Fruit fly (Drosophila melanogaster) whole organism, prepupa: ENCODE measurements around the gene CG8119.

Experiments
- Blimp-1 ChIP-seq: fragments of 200-800 bp; sonication (Bioruptor generic); optimal IDR thresholded peaks from 3 replicates; lab custom pipeline; 2017; ENCODE audit warnings: missing biosample characterization, missing genetic modification characterization, mild to moderate bottlenecking, moderate library complexity, missing genetic modification reagents
- CG10631 ChIP-seq: fragments of 200-800 bp; sonication (Bioruptor generic); optimal IDR thresholded peaks from 2 replicates; lab custom pipeline; 2016; ENCODE audit warnings: missing biosample characterization, missing genetic modification characterization
- CG10669 ChIP-seq: fragments of 200-800 bp; sonication (Bioruptor generic); optimal IDR thresholded peaks from 3 replicates; lab custom pipeline; 2018; ENCODE audit warnings: missing biosample characterization, mild to moderate bottlenecking, missing genetic modification characterization, moderate library complexity
- CG11294 ChIP-seq: fragments of 200-800 bp; sonication (Bioruptor generic); IDR thresholded peaks from 2 replicates; pipeline ENCODE4 v1.3.6; 2022; ENCODE audit warnings: missing biosample characterization, missing genetic modification characterization
- CG11762 ChIP-seq: fragments of 200-800 bp; sonication (Bioruptor generic); optimal IDR thresholded peaks from 3 replicates; lab custom pipeline; 2016; ENCODE audit warnings: missing biosample characterization, missing genetic modification characterization; ENCODE audit not compliant: insufficient read depth
- CG11902 ChIP-seq: fragments of 200-800 bp; sonication (Bioruptor generic); optimal IDR thresholded peaks from 3 replicates; lab custom pipeline; 2016; ENCODE audit warnings: missing biosample characterization, missing genetic modification characterization
- CG15336 ChIP-seq: fragments of 200-800 bp; sonication (Bioruptor generic); IDR thresholded peaks from 2 replicates; pipeline ENCODE4 v1.3.6; 2022; ENCODE audit warnings: missing biosample characterization, missing genetic modification characterization
- CG1621 ChIP-seq: fragments of 200-800 bp; sonication (Bioruptor generic); optimal IDR thresholded peaks from 3 replicates; lab custom pipeline; 2018; ENCODE audit warnings: missing biosample characterization, mild to moderate bottlenecking, missing genetic modification characterization
- CG16779 ChIP-seq: fragments of 200-800 bp; sonication (Bioruptor generic); optimal IDR thresholded peaks from 3 replicates; lab custom pipeline; 2017; ENCODE audit warnings: missing biosample characterization, mild to moderate bottlenecking, missing genetic modification characterization
- CG3032 ChIP-seq: fragments of 200-800 bp; optimal IDR thresholded peaks from 2 replicates; lab custom pipeline; 2019; ENCODE audit warnings: missing biosample characterization, mild to moderate bottlenecking, missing genetic modification characterization, moderate library complexity
- CG31627 ChIP-seq: fragments of 200-800 bp; sonication (Bioruptor generic); optimal IDR thresholded peaks from 3 replicates; lab custom pipeline; 2016; ENCODE audit warnings: missing biosample characterization, missing genetic modification characterization
- CG32006 ChIP-seq: fragments of 200-800 bp; sonication (Bioruptor generic); optimal IDR thresholded peaks from 3 replicates; lab custom pipeline; 2017; ENCODE audit warnings: missing biosample characterization, mild to moderate bottlenecking, missing genetic modification characterization
- CG34406 ChIP-seq: fragments of 200-800 bp; sonication (Bioruptor generic); optimal IDR thresholded peaks from 3 replicates; lab custom pipeline; 2016; ENCODE audit warnings: missing biosample characterization, missing genetic modification characterization
- CG3919 ChIP-seq: fragments of 200-800 bp; sonication (Bioruptor generic); optimal IDR thresholded peaks from 3 replicates; lab custom pipeline; 2016; ENCODE audit warnings: missing biosample characterization, missing genetic modification characterization
- CG4318 ChIP-seq: fragments of 200-800 bp; sonication (Bioruptor generic); optimal IDR thresholded peaks from 3 replicates; lab custom pipeline; 2017; ENCODE audit warnings: missing biosample characterization, mild to moderate bottlenecking, missing genetic modification characterization
- CG6163 ChIP-seq: fragments of 200-800 bp; sonication (Bioruptor generic); IDR thresholded peaks from 3 replicates; pipeline ENCODE4 v1.3.6; 2022; ENCODE audit warnings: missing biosample characterization, missing genetic modification characterization
- CG6276 ChIP-seq: fragments of 200-800 bp; sonication (Bioruptor generic); optimal IDR thresholded peaks from 2 replicates; lab custom pipeline; 2017; ENCODE audit warnings: missing biosample characterization, mild to moderate bottlenecking, missing genetic modification characterization
- CG6808 ChIP-seq: fragments of 200-800 bp; sonication (Bioruptor generic); optimal IDR thresholded peaks from 3 replicates; lab custom pipeline; 2017; ENCODE audit warnings: missing biosample characterization, missing genetic modification characterization, mild to moderate bottlenecking, moderate library complexity, missing genetic modification reagents
- CG6854 ChIP-seq: fragments of 200-800 bp; sonication (Bioruptor generic); optimal IDR thresholded peaks from 2 replicates; lab custom pipeline; 2017; ENCODE audit warnings: missing biosample characterization, mild to moderate bottlenecking, missing genetic modification characterization
- CG7368 ChIP-seq: fragments of 200-800 bp; sonication (Bioruptor generic); optimal IDR thresholded peaks from 3 replicates; lab custom pipeline; 2016; ENCODE audit warnings: missing biosample characterization, missing genetic modification characterization
- CG8119 ChIP-seq: fragments of 200-800 bp; sonication (Bioruptor generic); IDR thresholded peaks from 3 replicates; pipeline ENCODE4 v1.3.6; 2022; ENCODE audit warnings: missing biosample characterization, missing genetic modification characterization
- CG8319 ChIP-seq: fragments of 200-800 bp; sonication (Bioruptor generic); optimal IDR thresholded peaks from 3 replicates; lab custom pipeline; 2016; ENCODE audit warnings: missing biosample characterization, missing genetic modification characterization
- CG8632 ChIP-seq: fragments of 200-800 bp; sonication (Bioruptor generic); optimal IDR thresholded peaks from 3 replicates; lab custom pipeline; 2016; ENCODE audit warnings: missing biosample characterization, missing genetic modification characterization
- CG9139 ChIP-seq: fragments of 200-800 bp; sonication (Bioruptor generic); optimal IDR thresholded peaks from 3 replicates; lab custom pipeline; 2017; ENCODE audit warnings: missing biosample characterization, mild to moderate bottlenecking, missing genetic modification characterization
- Eip93F ChIP-seq: fragments of 200-800 bp; sonication (Bioruptor generic); optimal IDR thresholded peaks from 2 replicates; lab custom pipeline; 2016; ENCODE audit warnings: missing biosample characterization, mild to moderate bottlenecking, missing genetic modification characterization
- Ets21C ChIP-seq: fragments of 200-800 bp; sonication (Bioruptor generic); optimal IDR thresholded peaks from 3 replicates; lab custom pipeline; 2016; ENCODE audit warnings: missing biosample characterization, missing genetic modification characterization
- Ets96B ChIP-seq: fragments of 200-800 bp; optimal IDR thresholded peaks from 2 replicates; lab custom pipeline; 2019; ENCODE audit warnings: missing biosample characterization, mild to moderate bottlenecking, missing genetic modification characterization, moderate library complexity
- Hr38 ChIP-seq: sonication (Bioruptor generic); optimal IDR thresholded peaks from 2 replicates; lab custom pipeline; 2016; ENCODE audit warnings: missing biosample characterization, missing genetic modification characterization
- Hr39 ChIP-seq: fragments of 200-800 bp; sonication (Bioruptor generic); optimal IDR thresholded peaks from 2 replicates; lab custom pipeline; 2016; ENCODE audit warnings: missing biosample characterization, missing genetic modification characterization
- Hr4 ChIP-seq: fragments of 200-800 bp; sonication (Bioruptor generic); optimal IDR thresholded peaks from 3 replicates; lab custom pipeline; 2016; ENCODE audit warnings: missing biosample characterization, missing genetic modification characterization
- Lpt ChIP-seq: fragments of 200-800 bp; sonication (Bioruptor generic); optimal IDR thresholded peaks from 3 replicates; lab custom pipeline; 2016; ENCODE audit warnings: missing biosample characterization, missing genetic modification characterization
- Met ChIP-seq: fragments of 200-800 bp; sonication (Bioruptor generic); optimal IDR thresholded peaks from 3 replicates; lab custom pipeline; 2016; ENCODE audit warnings: missing biosample characterization, missing genetic modification characterization
- OdsH ChIP-seq: fragments of 200-800 bp; sonication (Bioruptor generic); optimal IDR thresholded peaks from 3 replicates; lab custom pipeline; 2016; ENCODE audit warnings: missing biosample characterization, missing genetic modification characterization
- Smox ChIP-seq: fragments of 200-800 bp; sonication (Bioruptor generic); optimal IDR thresholded peaks from 3 replicates; lab custom pipeline; 2016; ENCODE audit warnings: missing biosample characterization, missing genetic modification characterization
- Sox102F ChIP-seq: fragments of 200-800 bp; sonication (Bioruptor generic); optimal IDR thresholded peaks from 2 replicates; lab custom pipeline; 2016; ENCODE audit warnings: missing biosample characterization, mild to moderate bottlenecking, missing genetic modification characterization
- Sox14 ChIP-seq: fragments of 200-800 bp; sonication (Bioruptor generic); optimal IDR thresholded peaks from 3 replicates; lab custom pipeline; 2016; ENCODE audit warnings: missing biosample characterization, missing genetic modification characterization
- Sox15 ChIP-seq: fragments of 200-800 bp; sonication (Bioruptor generic); optimal IDR thresholded peaks from 3 replicates; lab custom pipeline; 2016; ENCODE audit warnings: missing biosample characterization, missing genetic modification characterization
- achi ChIP-seq: fragments of 200-800 bp; sonication (Bioruptor generic); optimal IDR thresholded peaks from 3 replicates; lab custom pipeline; 2016; ENCODE audit warnings: missing biosample characterization, missing genetic modification characterization
- acj6 ChIP-seq: fragments of 200-800 bp; sonication (Bioruptor generic); optimal IDR thresholded peaks from 3 replicates; lab custom pipeline; 2016; ENCODE audit warnings: missing biosample characterization, missing genetic modification characterization
- cyc ChIP-seq: fragments of 200-800 bp; sonication (Bioruptor generic); optimal IDR thresholded peaks from 3 replicates; lab custom pipeline; 2016; ENCODE audit warnings: missing biosample characterization, missing genetic modification characterization
- dac ChIP-seq: fragments of 200-800 bp; sonication (Bioruptor generic); optimal IDR thresholded peaks from 2 replicates; lab custom pipeline; 2017; ENCODE audit warnings: missing biosample characterization, mild to moderate bottlenecking, missing genetic modification characterization
- dsx ChIP-seq: fragments of 200-800 bp; optimal IDR thresholded peaks from 3 replicates; lab custom pipeline; 2019; ENCODE audit warnings: missing biosample characterization, mild to moderate bottlenecking, missing genetic modification characterization, moderate library complexity; ENCODE audit not compliant: poor library complexity, severe bottlenecking
- eg ChIP-seq: fragments of 200-800 bp; sonication (Bioruptor generic); IDR thresholded peaks from 3 replicates; pipeline ENCODE4 v1.3.6; 2022; ENCODE audit warnings: missing biosample characterization, missing genetic modification characterization
- esn ChIP-seq: fragments of 200-800 bp; sonication (Bioruptor generic); optimal IDR thresholded peaks from 2 replicates; lab custom pipeline; 2016; ENCODE audit warnings: missing biosample characterization, mild to moderate bottlenecking, missing genetic modification characterization, moderate library complexity
- fd59A ChIP-seq: fragments of 200-800 bp; sonication (Bioruptor generic); optimal IDR thresholded peaks from 2 replicates; lab custom pipeline; 2017; ENCODE audit warnings: missing biosample characterization, mild to moderate bottlenecking, missing genetic modification characterization, missing genetic modification reagents
- fd85E ChIP-seq: fragments of 200-800 bp; sonication (Bioruptor generic); optimal IDR thresholded peaks from 3 replicates; lab custom pipeline; 2016; ENCODE audit warnings: missing biosample characterization, missing genetic modification characterization
- lz ChIP-seq: fragments of 200-800 bp; sonication (Bioruptor generic); optimal IDR thresholded peaks from 3 replicates; lab custom pipeline; 2016; ENCODE audit warnings: missing biosample characterization, missing genetic modification characterization
- net ChIP-seq: fragments of 200-800 bp; sonication (Bioruptor generic); optimal IDR thresholded peaks from 3 replicates; lab custom pipeline; 2016; ENCODE audit warnings: missing biosample characterization, missing genetic modification characterization
- pdm3 ChIP-seq: fragments of 200-800 bp; sonication (Bioruptor generic); optimal IDR thresholded peaks from 3 replicates; lab custom pipeline; 2016; ENCODE audit warnings: missing biosample characterization, missing genetic modification characterization
- ss ChIP-seq, 2 experiments: fragments of 200-800 bp; sonication (Bioruptor generic); optimal IDR thresholded peaks; 2 replicates in 1 of 2; 3 replicates in 1 of 2; lab custom pipeline; 2017 to 2018; ENCODE audit warnings: mild to moderate bottlenecking in 2 of 2, missing biosample characterization in 2 of 2, missing genetic modification characterization in 2 of 2, moderate library complexity in 1 of 2
- svp ChIP-seq: fragments of 200-800 bp; sonication (Bioruptor generic); peaks from one replicate; lab custom pipeline; 2016; ENCODE audit warnings: missing biosample characterization, missing genetic modification characterization
- topi ChIP-seq: fragments of 200-800 bp; sonication (Bioruptor generic); optimal IDR thresholded peaks from 3 replicates; lab custom pipeline; 2016; ENCODE audit warnings: missing biosample characterization, missing genetic modification characterization

The CG8119 gene

DNA sequence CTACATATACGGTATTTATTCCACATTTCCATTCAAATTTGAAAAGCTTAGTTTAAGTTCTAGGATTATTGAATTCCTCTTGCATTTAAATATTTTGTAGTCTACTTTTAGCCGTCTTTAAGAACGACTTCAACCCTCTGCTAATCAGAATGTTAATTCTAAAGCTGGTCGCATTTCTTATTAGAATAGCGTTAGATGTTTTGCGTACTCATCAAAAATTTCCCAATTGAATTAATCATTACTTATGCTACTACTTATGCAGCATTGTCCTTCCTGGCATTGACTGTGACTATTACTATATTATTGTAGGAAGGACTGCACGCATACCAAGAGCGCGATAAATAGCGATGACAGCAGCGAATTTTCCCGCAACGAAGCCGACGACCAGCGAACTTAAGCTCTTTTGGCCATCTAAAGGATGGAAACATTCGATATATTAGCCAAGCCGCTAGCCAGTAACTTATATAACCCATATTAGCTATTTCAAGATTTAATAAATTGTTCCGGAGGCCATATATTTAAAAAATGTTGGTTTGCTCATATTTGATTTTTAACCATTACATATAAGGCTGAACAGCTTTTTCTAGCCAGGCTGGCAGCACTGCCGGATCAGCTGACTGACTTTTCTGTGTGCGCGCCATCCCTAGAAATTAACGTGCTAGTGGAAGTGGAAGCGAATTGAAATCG is 34.6 kb downstream of the CG8119 start, which contains the start of gene CG8128:
Gene CG8128, plus strand, starts transcription at position 641 of the 687 bp plus-strand sequence.
- TF ChIP-seq CG10669 (GFP tag; lab: Kevin White, UChicago), result no peak
- TF ChIP-seq CG6808 (GFP tag; lab: Kevin White, UChicago), result no peak
- no peak for TF ChIP-seq CG6276 (GFP tag; lab: Kevin White, UChicago)
- no peak for TF ChIP-seq OdsH (GFP tag; lab: Kevin White, UChicago)
- TF ChIP-seq Ets96B (tag; lab: Kevin White, UChicago), result no peak
- TF ChIP-seq Hr38 (GFP tag; lab: Kevin White, UChicago), result no peak
- TF ChIP-seq cyc, result no peak
- no peak for TF ChIP-seq CG8632 (GFP tag; lab: Kevin White, UChicago)
- TF ChIP-seq CG1621 (tag; lab: Kevin White, UChicago), result no peak
- no peak for TF ChIP-seq CG6163 (GFP tag; lab: Robert Waterston, UW)
- no peak for TF ChIP-seq Hr4
- TF ChIP-seq eg (GFP tag; lab: Robert Waterston, UW), result no peak
- no peak for TF ChIP-seq Smox
- TF ChIP-seq acj6 (GFP tag; lab: Kevin White, UChicago), result no peak
- TF ChIP-seq net (GFP tag; lab: Kevin White, UChicago), result no peak
- TF ChIP-seq CG11762 (GFP tag; lab: Kevin White, UChicago), result no peak
- TF ChIP-seq Ets21C (GFP tag; lab: Kevin White, UChicago), result no peak
- TF ChIP-seq esn, result peak; percentile 6
- peak; percentile 13 for TF ChIP-seq Met
- TF ChIP-seq Blimp-1, result no peak
- peak; percentile 28 for TF ChIP-seq pdm3
- no peak for TF ChIP-seq CG16779 (tag; lab: Kevin White, UChicago)
- no peak for TF ChIP-seq CG34406
- TF ChIP-seq ss (GFP tag; optimal IDR thresholded peaks at IDR 0.05; lab: Kevin White, UChicago), result no peak
- no peak for TF ChIP-seq dac
- TF ChIP-seq fd59A (GFP tag; lab: Kevin White, UChicago), result no peak
- TF ChIP-seq dsx (GFP tag; lab: Kevin White, UChicago), result no peak
- no peak for TF ChIP-seq CG6854 (GFP tag; lab: Kevin White, UChicago)
- TF ChIP-seq Lpt (GFP tag; lab: Kevin White, UChicago), result no peak
- TF ChIP-seq lz (GFP tag; lab: Kevin White, UChicago), result peak; percentile 8
- no peak for TF ChIP-seq CG11902 (GFP tag; lab: Kevin White, UChicago)
- no peak for TF ChIP-seq CG7368
- TF ChIP-seq Sox15 (GFP tag; lab: Kevin White, UChicago), result no peak
- no peak for TF ChIP-seq CG4318 (GFP tag; lab: Kevin White, UChicago)
- no peak for TF ChIP-seq Eip93F (GFP tag; lab: Kevin White, UChicago)
- peak; percentile 58 for TF ChIP-seq svp (GFP tag; lab: Kevin White, UChicago)
- no peak for TF ChIP-seq CG15336 (GFP tag; lab: Robert Waterston, UW)
- no peak for TF ChIP-seq Sox102F (GFP tag; lab: Kevin White, UChicago)
- TF ChIP-seq CG31627, result peak; percentile 6
- TF ChIP-seq CG8119 (GFP tag; lab: Robert Waterston, UW), result no peak
- no peak for TF ChIP-seq CG11294
- TF ChIP-seq CG32006, result no peak
- no peak for TF ChIP-seq CG8319
- TF ChIP-seq CG3032 (tag; lab: Kevin White, UChicago), result no peak
- TF ChIP-seq CG3919 (GFP tag; lab: Kevin White, UChicago), result no peak
- no peak for TF ChIP-seq Sox14
- peak; percentile 19 for TF ChIP-seq Hr39 (GFP tag; lab: Kevin White, UChicago)
- no peak for TF ChIP-seq achi (GFP tag; lab: Kevin White, UChicago)
- TF ChIP-seq CG9139 (GFP tag; lab: Kevin White, UChicago), result no peak
- no peak for TF ChIP-seq fd85E (GFP tag; lab: Kevin White, UChicago)
- no peak for TF ChIP-seq topi (GFP tag; lab: Kevin White, UChicago)
- no peak for TF ChIP-seq CG10631 (GFP tag; lab: Kevin White, UChicago)
